Worm (Caenorhabditis elegans) whole organism, L4 larva: ENCODE results near the gene ZK666.1.
A peak's percentile ranks its signal among the peaks of the same experiment; 100 is the strongest.

Source experiments
- F10B5.3 ChIP-seq: sonication (generic microtip); optimal IDR thresholded peaks from 2 replicates; lab custom pipeline; 2016; ENCODE audit warnings: mild to moderate bottlenecking, missing genetic modification characterization, missing compliant biosample characterization
- F44E2.7 ChIP-seq: fragments of 200-800 bp; sonication (Bioruptor generic); IDR thresholded peaks from 2 replicates; pipeline ENCODE4 v2.1.2; 2022; ENCODE audit warnings: missing genetic modification characterization, missing compliant biosample characterization
- R02D3.7 ChIP-seq: fragments of 150-350 bp; sonication (generic microtip); optimal IDR thresholded peaks from 3 replicates; lab custom pipeline; 2014; ENCODE audit warnings: missing biosample characterization, missing genetic modification characterization
- T20F7.1 ChIP-seq: fragments of 200-800 bp; sonication (Bioruptor generic); optimal IDR thresholded peaks from 2 replicates; lab custom pipeline; 2018; ENCODE audit warnings: mild to moderate bottlenecking, missing genetic modification characterization, missing compliant biosample characterization
- Y5F2A.4 ChIP-seq: fragments of 200-800 bp; sonication (Bioruptor generic); optimal IDR thresholded peaks from 2 replicates; lab custom pipeline; 2018; ENCODE audit warnings: mild to moderate bottlenecking, missing genetic modification characterization, missing compliant biosample characterization
- aha-1 ChIP-seq: fragments of 150-350 bp; peaks from one replicate; lab custom pipeline; 2014; ENCODE audit warnings: missing biosample characterization, missing genetic modification characterization
- attf-4 ChIP-seq: sonication (generic microtip); optimal IDR thresholded peaks from 3 replicates; lab custom pipeline; 2017; ENCODE audit warnings: missing biosample characterization, missing genetic modification characterization
- ceh-82 ChIP-seq: sonication (generic microtip); optimal IDR thresholded peaks from 2 replicates; lab custom pipeline; 2017; ENCODE audit warnings: missing biosample characterization, missing genetic modification characterization
- ces-1 ChIP-seq: fragments of 150-350 bp; sonication (generic microtip); optimal IDR thresholded peaks from 4 replicates; lab custom pipeline; 2014; ENCODE audit warnings: missing biosample characterization, missing genetic modification reagents, missing genetic modification characterization
- daf-16 ChIP-seq, 3 experiments: sonication (generic microtip); optimal IDR thresholded peaks; 2 replicates each; lab custom pipeline; 2016 to 2017; ENCODE audit warnings: missing genetic modification characterization in 3 of 3, missing genetic modification reagents in 3 of 3, mild to moderate bottlenecking in 2 of 3, missing compliant biosample characterization in 2 of 3, missing biosample characterization in 1 of 3, moderate library complexity in 1 of 3
- daf-19 ChIP-seq: fragments of 200-800 bp; sonication (Bioruptor generic); conservative IDR thresholded peaks from 2 replicates; pipeline ENCODE4 v1.3.6; 2022; ENCODE audit warnings: missing genetic modification characterization, missing compliant biosample characterization
- dmd-6 ChIP-seq: fragments of 200-800 bp; sonication (Bioruptor generic); IDR thresholded peaks from 2 replicates; pipeline ENCODE4 v1.3.6; 2022; ENCODE audit warnings: missing genetic modification reagents, missing genetic modification characterization, missing compliant biosample characterization
- dve-1 ChIP-seq: sonication (generic microtip); optimal IDR thresholded peaks from 2 replicates; lab custom pipeline; 2017; ENCODE audit warnings: antibody characterized with exemption, mild to moderate bottlenecking, missing genetic modification characterization, missing compliant biosample characterization; ENCODE audit not compliant: insufficient read depth
- fkh-10 ChIP-seq: fragments of 150-350 bp; optimal IDR thresholded peaks from 2 replicates; lab custom pipeline; 2014; ENCODE audit warnings: missing biosample characterization, missing genetic modification reagents, missing genetic modification characterization
- gei-8 ChIP-seq: fragments of 200-800 bp; sonication (Bioruptor generic); optimal IDR thresholded peaks from 2 replicates; lab custom pipeline; 2018; ENCODE audit warnings: mild to moderate bottlenecking, missing genetic modification characterization, missing compliant biosample characterization
- hif-1 ChIP-seq, 2 experiments: sonication (generic microtip); optimal IDR thresholded peaks; 2 replicates each; lab custom pipeline; 2016 to 2017; ENCODE audit warnings: missing compliant biosample characterization in 2 of 2, missing genetic modification characterization in 2 of 2, missing genetic modification reagents in 2 of 2, missing genotype in 2 of 2, mild to moderate bottlenecking in 1 of 2
- hlh-11 ChIP-seq: fragments of 200-800 bp; sonication (Bioruptor generic); optimal IDR thresholded peaks from 2 replicates; lab custom pipeline; 2018; ENCODE audit warnings: mild to moderate bottlenecking, missing genetic modification characterization, missing compliant biosample characterization
- hmg-1.1 ChIP-seq: fragments of 200-800 bp; sonication (Bioruptor generic); IDR thresholded peaks from 2 replicates; pipeline ENCODE4 v1.3.6; 2022; ENCODE audit warnings: missing genetic modification reagents, missing genetic modification characterization, missing compliant biosample characterization
- jun-1 ChIP-seq: fragments of 150-350 bp; optimal IDR thresholded peaks from 2 replicates; lab custom pipeline; 2014; ENCODE audit warnings: missing biosample characterization, missing genetic modification reagents, missing genetic modification characterization
- lin-1 ChIP-seq: fragments of 200-800 bp; sonication (Bioruptor generic); IDR thresholded peaks from 2 replicates; pipeline ENCODE4 v1.3.6; 2022; ENCODE audit warnings: missing genetic modification reagents, missing genetic modification characterization, missing compliant biosample characterization
- lin-38 ChIP-seq: fragments of 200-800 bp; sonication (Bioruptor generic); IDR thresholded peaks from 2 replicates; pipeline ENCODE4 v1.3.6; 2022; ENCODE audit warnings: missing genetic modification reagents, missing genetic modification characterization, missing compliant biosample characterization
- lin-39 ChIP-seq: fragments of 150-350 bp; optimal IDR thresholded peaks from 2 replicates; lab custom pipeline; 2014; ENCODE audit warnings: missing biosample characterization, missing genetic modification reagents, missing genetic modification characterization
- madf-5 ChIP-seq, 2 experiments: fragments of 200-800 bp; sonication (Bioruptor generic); IDR thresholded peaks; 2 replicates each; pipeline ENCODE4 v1.3.6; 2022; ENCODE audit warnings: missing compliant biosample characterization in 2 of 2, missing genetic modification characterization in 2 of 2
- mdl-1 ChIP-seq, 2 experiments: fragments of 150-350 bp in 1 of 2; sonication (generic microtip) in 1 of 2; optimal IDR thresholded peaks; 2 replicates each; lab custom pipeline; 2014 to 2017; ENCODE audit warnings: missing biosample characterization in 2 of 2, missing genetic modification characterization in 2 of 2
- mep-1 ChIP-seq: fragments of 150-350 bp; sonication (generic microtip); optimal IDR thresholded peaks from 3 replicates; lab custom pipeline; 2014; ENCODE audit warnings: missing biosample characterization, missing genetic modification characterization
- nhr-237 ChIP-seq: sonication (generic microtip); optimal IDR thresholded peaks from 2 replicates; lab custom pipeline; 2017; ENCODE audit warnings: missing biosample characterization, missing genetic modification characterization
- nhr-28 ChIP-seq: fragments of 150-350 bp; optimal IDR thresholded peaks from 2 replicates; lab custom pipeline; 2014; ENCODE audit warnings: missing biosample characterization, missing genetic modification characterization
- nhr-42 ChIP-seq: fragments of 200-800 bp; sonication (Bioruptor generic); IDR thresholded peaks from 2 replicates; pipeline ENCODE4 v1.3.6; 2022; ENCODE audit warnings: missing genetic modification characterization, missing compliant biosample characterization
- nhr-76 ChIP-seq: fragments of 150-350 bp; optimal IDR thresholded peaks from 2 replicates; lab custom pipeline; 2014; ENCODE audit warnings: missing biosample characterization, missing genetic modification characterization
- php-3 ChIP-seq: fragments of 200-800 bp; sonication (Bioruptor generic); IDR thresholded peaks from 2 replicates; pipeline ENCODE4 v1.3.6; 2022; ENCODE audit warnings: missing genetic modification reagents, missing genetic modification characterization, missing compliant biosample characterization
- pqm-1 ChIP-seq: sonication (generic microtip); optimal IDR thresholded peaks from 2 replicates; lab custom pipeline; 2017; ENCODE audit warnings: missing biosample characterization, missing genetic modification characterization
- rbr-2 ChIP-seq: sonication (generic microtip); optimal IDR thresholded peaks from 2 replicates; lab custom pipeline; 2016; ENCODE audit warnings: missing genotype, missing genetic modification characterization, missing compliant biosample characterization
- sdz-12 ChIP-seq: fragments of 200-800 bp; sonication (Bioruptor generic); optimal IDR thresholded peaks from 2 replicates; lab custom pipeline; 2018; ENCODE audit warnings: mild to moderate bottlenecking, missing genetic modification characterization, missing compliant biosample characterization
- set-16 ChIP-seq: fragments of 200-800 bp; sonication (Bioruptor generic); IDR thresholded peaks from 2 replicates; pipeline ENCODE4 v1.3.6; 2022; ENCODE audit warnings: missing genetic modification reagents, missing genetic modification characterization, missing compliant biosample characterization
- unc-62 ChIP-seq, 3 experiments: fragments of 150-350 bp in 1 of 3; sonication (generic microtip); optimal IDR thresholded peaks in 2 of 3; peaks in 1 of 3; 1 replicate in 1 of 3; 2 replicates in 2 of 3; lab custom pipeline; 2014 to 2017; ENCODE audit warnings: missing biosample characterization in 3 of 3, missing genetic modification characterization in 3 of 3, missing genetic modification reagents in 3 of 3, missing genotype in 1 of 3
- zip-11 ChIP-seq: fragments of 200-800 bp; sonication (Bioruptor generic); IDR thresholded peaks from 2 replicates; pipeline ENCODE4 v1.3.6; 2022; ENCODE audit warnings: missing genetic modification characterization, missing compliant biosample characterization
- ztf-11 ChIP-seq: fragments of 150-350 bp; optimal IDR thresholded peaks from 2 replicates; lab custom pipeline; 2014; ENCODE audit warnings: missing biosample characterization, missing genetic modification characterization

Gene ZK666.1

DNA sequence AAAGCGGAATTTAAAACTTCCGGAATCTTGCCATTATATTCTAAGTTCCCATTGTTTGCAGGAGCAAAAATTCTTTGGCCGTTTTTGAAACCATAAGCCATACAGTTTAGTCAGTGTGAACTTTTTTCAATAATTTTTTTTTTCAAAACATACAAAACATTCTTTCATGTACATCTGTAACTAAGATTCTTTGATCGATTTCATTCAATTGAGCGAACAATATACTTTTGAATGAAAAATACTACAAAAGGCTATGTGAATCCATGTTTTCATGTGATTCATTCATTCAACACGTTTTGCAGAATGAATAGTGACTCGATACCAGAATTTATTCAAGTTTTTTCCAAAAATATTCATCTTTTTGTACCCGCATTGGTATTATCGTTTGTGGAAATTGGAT is 15.6 kb upstream of the ZK666.1 start, which contains the start of gene ZK666.15:
Gene ZK666.15, plus strand, starts transcription at position 301 of the 400 bp plus-strand sequence.
- no peak for TF ChIP-seq madf-5 (GFP tag; IDR thresholded peaks at IDR 0.05; lab: Robert Waterston, UW)
- TF ChIP-seq hmg-1.1 (GFP tag; lab: Robert Waterston, UW): no peak
- TF ChIP-seq set-16: no peak
- TF ChIP-seq lin-39 (tag; lab: Kevin White, UChicago): no peak
- TF ChIP-seq mep-1 (tag; lab: Kevin White, UChicago): no peak
- no peak for TF ChIP-seq F44E2.7 (GFP tag; lab: Robert Waterston, UW)
- TF ChIP-seq fkh-10 (GFP tag; lab: Kevin White, UChicago): no peak
- no peak for TF ChIP-seq ceh-82 (tag; lab: Kevin White, UChicago)
- TF ChIP-seq Y5F2A.4 (GFP tag; lab: Kevin White, UChicago): no peak

ce11 chrII:10485640-10486039 is 14.5 kb upstream of the ZK666.1 start:
- no peak for TF ChIP-seq dve-1 (tag; lab: Kevin White, UChicago)
- TF ChIP-seq pqm-1 (tag; lab: Kevin White, UChicago): peak; percentile 91
- TF ChIP-seq F10B5.3: no peak
- TF ChIP-seq zip-11 (GFP tag; lab: Robert Waterston, UW): no peak
- TF ChIP-seq hlh-11 (tag; lab: Kevin White, UChicago): peak; percentile 44
- peak; percentile 65 for TF ChIP-seq aha-1 (tag; lab: Kevin White, UChicago)
- TF ChIP-seq attf-4 (tag; lab: Kevin White, UChicago): no peak
- TF ChIP-seq nhr-28: peak; percentile 76
- TF ChIP-seq unc-62 (GFP tag; optimal IDR thresholded peaks at IDR 0.05 in 1 of 2; lab: Kevin White, UChicago): peak in 1 of 2 experiments; percentile 66
- no peak for TF ChIP-seq unc-62 (tag; optimal IDR thresholded peaks at IDR 0.05; lab: Kevin White, UChicago)
- peak; percentile 71 for TF ChIP-seq php-3 (GFP tag; lab: Robert Waterston, UW)
- no peak for TF ChIP-seq nhr-42
- no peak for TF ChIP-seq T20F7.1
- no peak for TF ChIP-seq ztf-11 (tag; lab: Kevin White, UChicago)
- no peak for TF ChIP-seq R02D3.7
- no peak for TF ChIP-seq jun-1 (tag; lab: Kevin White, UChicago)
- no peak for TF ChIP-seq lin-38 (GFP tag; lab: Robert Waterston, UW)
- TF ChIP-seq dmd-6 (GFP tag; lab: Robert Waterston, UW): peak; percentile 61
- TF ChIP-seq lin-1: no peak
- TF ChIP-seq, all 104 proteins: peak for 7

ce11 chrII:10483860-10484259 is 12.7 kb upstream of the ZK666.1 start:
- TF ChIP-seq unc-62 (GFP tag; optimal IDR thresholded peaks at IDR 0.05 in 1 of 2; lab: Kevin White, UChicago) (peak in 1 of 2 experiments; percentile 91), unc-62 (tag; optimal IDR thresholded peaks at IDR 0.05; lab: Kevin White, UChicago) (no peak), nhr-76 (tag; lab: Kevin White, UChicago) (no peak), daf-19 (GFP tag; lab: Robert Waterston, UW) (no peak)

DNA sequence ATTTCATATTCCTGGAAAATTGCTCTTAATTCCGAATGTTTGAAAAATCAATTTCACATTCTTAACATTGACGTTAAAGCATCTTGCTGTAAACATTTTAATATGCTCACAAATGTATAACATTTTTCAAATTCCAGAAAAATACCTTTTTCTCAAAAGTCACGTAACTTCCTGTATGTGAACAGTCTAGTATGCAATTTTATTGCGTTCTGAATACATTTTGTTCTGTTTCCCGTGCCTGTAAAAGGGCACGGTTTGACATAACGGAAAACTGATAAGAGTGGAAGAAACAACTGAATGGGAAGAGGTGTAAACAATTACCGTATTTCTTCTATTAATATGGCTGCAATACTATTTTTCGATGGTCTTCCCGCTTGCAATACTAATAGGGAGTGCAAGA is 11.8 kb upstream of the ZK666.1 start:
- TF ChIP-seq nhr-237 (tag; lab: Kevin White, UChicago) (no peak), pqm-1 (tag; lab: Kevin White, UChicago) (peak; percentile 84), dve-1 (tag; lab: Kevin White, UChicago) (peak; percentile 13), nhr-28 (peak; percentile 61), daf-16 (GFP tag; optimal IDR thresholded peaks at IDR 0.05; lab: Kevin White, UChicago) (no peak), daf-16 (tag; optimal IDR thresholded peaks at IDR 0.05; lab: Kevin White, UChicago) (peak; percentile 81), gei-8 (GFP tag; lab: Kevin White, UChicago) (no peak), madf-5 (GFP tag; IDR thresholded peaks at IDR 0.05; lab: Robert Waterston, UW) (no peak), ces-1 (no peak), hif-1 (tag; optimal IDR thresholded peaks at IDR 0.05; lab: Kevin White, UChicago) (peak in 1 of 2 experiments; percentile 84), hlh-11 (tag; lab: Kevin White, UChicago) (peak; percentile 2), sdz-12 (GFP tag; lab: Kevin White, UChicago) (no peak), dmd-6 (GFP tag; lab: Robert Waterston, UW) (peak; percentile 50; the same call in 1 of the 2 replicates), mdl-1 (tag; optimal IDR thresholded peaks at IDR 0.05; lab: Kevin White, UChicago) (no peak), rbr-2 (tag; lab: Kevin White, UChicago) (no peak), php-3 (GFP tag; lab: Robert Waterston, UW) (0 out of 2 replicates have a peak, but pooled peaks have one; percentile 40), unc-62 (GFP tag; optimal IDR thresholded peaks at IDR 0.05 in 1 of 2; lab: Kevin White, UChicago) (peak in 1 of 2 experiments; percentile 27), unc-62 (tag; optimal IDR thresholded peaks at IDR 0.05; lab: Kevin White, UChicago) (no peak), aha-1 (tag; lab: Kevin White, UChicago) (peak; percentile 77)
